Worm (Caenorhabditis elegans) whole organism, young adult: ENCODE measurements around the gene sri-47.
A peak's percentile ranks its signal among the peaks of the same experiment; 100 is the strongest.

Experiments
- B0019.2 ChIP-seq: fragments of 200-800 bp; sonication (Bioruptor generic); conservative IDR thresholded peaks from 2 replicates; pipeline ENCODE4 v1.3.6; 2022; ENCODE audit warnings: missing genetic modification reagents, missing genetic modification characterization, missing compliant biosample characterization
- C06A6.2 ChIP-seq: fragments of 200-800 bp; sonication (Bioruptor generic); conservative IDR thresholded peaks from 2 replicates; pipeline ENCODE4 v1.3.6; 2022; ENCODE audit warnings: missing genetic modification characterization, missing compliant biosample characterization
- C17E4.6 ChIP-seq: fragments of 200-800 bp; sonication (Bioruptor generic); IDR thresholded peaks from 2 replicates; pipeline ENCODE4 v1.3.6; 2022; ENCODE audit warnings: missing genetic modification reagents, missing genetic modification characterization, missing compliant biosample characterization
- D2030.7 ChIP-seq: fragments of 200-800 bp; sonication (Bioruptor generic); IDR thresholded peaks from 2 replicates; pipeline ENCODE4 v1.3.6; 2022; ENCODE audit warnings: missing genetic modification reagents, missing genetic modification characterization, missing compliant biosample characterization
- F33H1.4 ChIP-seq: fragments of 200-800 bp; sonication (Bioruptor generic); IDR thresholded peaks from 2 replicates; pipeline ENCODE4 v1.3.6; 2022; ENCODE audit warnings: missing genetic modification reagents, missing genetic modification characterization, missing compliant biosample characterization
- F37B4.10 ChIP-seq: fragments of 200-800 bp; sonication (Bioruptor generic); IDR thresholded peaks from 2 replicates; pipeline ENCODE4 v1.3.6; 2022; ENCODE audit warnings: missing genetic modification characterization, missing compliant biosample characterization
- F52B5.7 ChIP-seq: sonication (generic microtip); optimal IDR thresholded peaks from 2 replicates; lab custom pipeline; 2016; ENCODE audit warnings: mild to moderate bottlenecking, missing genetic modification characterization, missing compliant biosample characterization
- Y53F4B.3 ChIP-seq: fragments of 200-800 bp; sonication (Bioruptor generic); IDR thresholded peaks from 2 replicates; pipeline ENCODE4 v1.3.6; 2022; ENCODE audit warnings: missing genetic modification reagents, missing genetic modification characterization, missing compliant biosample characterization
- Y56A3A.18 ChIP-seq: fragments of 200-800 bp; sonication (Bioruptor generic); IDR thresholded peaks from 2 replicates; pipeline ENCODE4 v1.3.6; 2022; ENCODE audit warnings: missing genetic modification reagents, missing genetic modification characterization, missing compliant biosample characterization
- Y67H2A.10 ChIP-seq: fragments of 200-800 bp; sonication (Bioruptor generic); conservative IDR thresholded peaks from 2 replicates; pipeline ENCODE4 v1.3.6; 2022; ENCODE audit warnings: missing genetic modification reagents, missing genetic modification characterization, missing compliant biosample characterization
- aptf-2 ChIP-seq: fragments of 200-800 bp; sonication (Bioruptor generic); conservative IDR thresholded peaks from 2 replicates; pipeline ENCODE4 v1.3.6; 2022; ENCODE audit warnings: missing genetic modification reagents, missing genetic modification characterization, missing compliant biosample characterization
- attf-3 ChIP-seq: fragments of 200-800 bp; sonication (Bioruptor generic); conservative IDR thresholded peaks from 2 replicates; pipeline ENCODE4 v1.3.6; 2022; ENCODE audit warnings: missing genetic modification reagents, missing genetic modification characterization, missing compliant biosample characterization
- cebp-1 ChIP-seq, 2 experiments: fragments of 200-800 bp in 1 of 2; sonication (Bioruptor generic) in 1 of 2; sonication (generic microtip) in 1 of 2; IDR thresholded peaks in 1 of 2; optimal IDR thresholded peaks in 1 of 2; 2 replicates each; pipeline versions ENCODE4 v1.3.6 to Lab custom; 2017 to 2022; ENCODE audit warnings: missing compliant biosample characterization in 2 of 2, missing genetic modification characterization in 2 of 2, mild to moderate bottlenecking in 1 of 2, missing genetic modification reagents in 1 of 2, moderate library complexity in 1 of 2
- ceh-40 ChIP-seq: fragments of 200-800 bp; sonication (Bioruptor generic); IDR thresholded peaks from 2 replicates; pipeline ENCODE4 v1.3.6; 2022; ENCODE audit warnings: missing genetic modification characterization, missing compliant biosample characterization
- ceh-58 ChIP-seq: fragments of 200-800 bp; sonication (Bioruptor generic); IDR thresholded peaks from 2 replicates; pipeline ENCODE4 v1.3.6; 2022; ENCODE audit warnings: missing genetic modification characterization, missing compliant biosample characterization
- egl-18 ChIP-seq: fragments of 200-800 bp; sonication (Bioruptor generic); IDR thresholded peaks from 2 replicates; pipeline ENCODE4 v1.3.6; 2022; ENCODE audit warnings: missing genetic modification reagents, missing genetic modification characterization, missing compliant biosample characterization
- egrh-3 ChIP-seq: fragments of 200-800 bp; sonication (Bioruptor generic); IDR thresholded peaks from 2 replicates; pipeline ENCODE4 v1.3.6; 2022; ENCODE audit warnings: missing genetic modification reagents, missing genetic modification characterization, missing compliant biosample characterization
- ekl-4 ChIP-seq: fragments of 200-800 bp; sonication (Bioruptor generic); IDR thresholded peaks from 2 replicates; pipeline ENCODE4 v1.3.6; 2022; ENCODE audit warnings: missing genetic modification reagents, missing genetic modification characterization, missing compliant biosample characterization
- him-1 ChIP-seq: sonication (generic microtip); optimal IDR thresholded peaks from 2 replicates; lab custom pipeline; 2016; ENCODE audit warnings: missing genotype, missing genetic modification reagents, missing genetic modification characterization, missing compliant biosample characterization
- hrde-1 ChIP-seq: sonication (generic microtip); optimal IDR thresholded peaks from 2 replicates; lab custom pipeline; 2016; ENCODE audit warnings: missing genetic modification characterization, mild to moderate bottlenecking, missing compliant biosample characterization, moderate library complexity, missing genotype, missing genetic modification reagents, borderline replicate concordance
- let-526 ChIP-seq: fragments of 200-800 bp; sonication (Bioruptor generic); IDR thresholded peaks from 2 replicates; pipeline ENCODE4 v1.3.6; 2022; ENCODE audit warnings: missing genetic modification reagents, missing genetic modification characterization, missing compliant biosample characterization
- let-607 ChIP-seq, 2 experiments: fragments of 200-800 bp in 1 of 2; sonication (Bioruptor generic) in 1 of 2; sonication (generic microtip) in 1 of 2; optimal IDR thresholded peaks; 2 replicates each; lab custom pipeline; 2016 to 2018; ENCODE audit warnings: mild to moderate bottlenecking in 2 of 2, missing compliant biosample characterization in 2 of 2, missing genetic modification characterization in 2 of 2, moderate library complexity in 2 of 2, missing genotype in 1 of 2
- madf-8 ChIP-seq: fragments of 200-800 bp; sonication (Bioruptor generic); conservative IDR thresholded peaks from 2 replicates; pipeline ENCODE4 v1.3.6; 2022; ENCODE audit warnings: missing genetic modification reagents, missing genetic modification characterization, missing compliant biosample characterization
- mcd-1 ChIP-seq: fragments of 200-800 bp; sonication (Bioruptor generic); IDR thresholded peaks from 2 replicates; pipeline ENCODE4 v1.3.6; 2022; ENCODE audit warnings: missing genetic modification reagents, missing genetic modification characterization, missing compliant biosample characterization
- mel-28 ChIP-seq: sonication (generic microtip); optimal IDR thresholded peaks from 2 replicates; lab custom pipeline; 2016; ENCODE audit warnings: borderline replicate concordance, mild to moderate bottlenecking, missing genetic modification characterization, missing compliant biosample characterization
- nhr-120 ChIP-seq: fragments of 200-800 bp; sonication (Bioruptor generic); IDR thresholded peaks from 2 replicates; pipeline ENCODE4 v1.3.6; 2022; ENCODE audit warnings: missing genetic modification characterization, missing compliant biosample characterization
- nhr-27 ChIP-seq: fragments of 200-800 bp; sonication (Bioruptor generic); optimal IDR thresholded peaks from 2 replicates; lab custom pipeline; 2018; ENCODE audit warnings: mild to moderate bottlenecking, missing genetic modification characterization, moderate library complexity, missing compliant biosample characterization
- nhr-90 ChIP-seq: sonication (generic microtip); optimal IDR thresholded peaks from 2 replicates; lab custom pipeline; 2016; ENCODE audit warnings: missing genotype, mild to moderate bottlenecking, missing genetic modification characterization, missing compliant biosample characterization
- repo-1 ChIP-seq: sonication (generic microtip); optimal IDR thresholded peaks from 2 replicates; lab custom pipeline; 2017; ENCODE audit warnings: mild to moderate bottlenecking, missing genetic modification characterization, missing compliant biosample characterization
- rpc-1 ChIP-seq, 2 experiments: fragments of 150-350 bp in 1 of 2; sonication (generic microtip) in 1 of 2; optimal IDR thresholded peaks; 2 replicates each; lab custom pipeline; 2014 to 2018; ENCODE audit warnings: missing biosample characterization in 1 of 2, missing genetic modification characterization in 1 of 2, missing genetic modification reagents in 1 of 2, missing genotype in 1 of 2
- sdz-38 ChIP-seq: sonication (generic microtip); optimal IDR thresholded peaks from 2 replicates; lab custom pipeline; 2016; ENCODE audit warnings: missing genotype, missing genetic modification characterization, missing compliant biosample characterization
- snpc-1.3 ChIP-seq: sonication (generic microtip); optimal IDR thresholded peaks from 2 replicates; lab custom pipeline; 2017; ENCODE audit warnings: missing genetic modification characterization, mild to moderate bottlenecking, missing compliant biosample characterization, antibody characterized with exemption, moderate library complexity, missing genotype, missing genetic modification reagents; ENCODE audit not compliant: insufficient read depth
- snpc-3.4 ChIP-seq: sonication (generic microtip); optimal IDR thresholded peaks from 2 replicates; lab custom pipeline; 2017; ENCODE audit warnings: missing genetic modification characterization, mild to moderate bottlenecking, missing compliant biosample characterization, antibody characterized with exemption, moderate library complexity, missing genotype, missing genetic modification reagents
- zfh-2 ChIP-seq: fragments of 200-800 bp; sonication (Bioruptor generic); conservative IDR thresholded peaks from 2 replicates; pipeline ENCODE4 v1.3.6; 2022; ENCODE audit warnings: missing genetic modification reagents, missing genetic modification characterization, missing compliant biosample characterization
- ztf-6 ChIP-seq: fragments of 200-800 bp; sonication (Bioruptor generic); IDR thresholded peaks from 2 replicates; pipeline ENCODE4 v1.3.6; 2022; ENCODE audit warnings: missing genetic modification reagents, missing genetic modification characterization, missing compliant biosample characterization

The sri-47 gene

ce11 chrII:2628401-2628800, 28.3 kb upstream of the sri-47 start:
- TF ChIP-seq F37B4.10 (GFP tag; lab: Robert Waterston, UW) (0 out of 2 replicates have a peak, but pooled peaks have one; percentile 52), B0019.2 (GFP tag; lab: Robert Waterston, UW) (no peak), Y53F4B.3 (GFP tag; lab: Robert Waterston, UW) (no peak), mel-28 (tag; lab: Kevin White, UChicago) (no peak), F52B5.7 (tag; lab: Kevin White, UChicago) (no peak), egrh-3 (GFP tag; lab: Robert Waterston, UW) (peak; percentile 81; the same call in 1 of the 2 replicates), mcd-1 (GFP tag; lab: Robert Waterston, UW) (0 out of 2 replicates have a peak, but pooled peaks have one; percentile 22), ceh-40 (GFP tag; lab: Robert Waterston, UW) (no peak), D2030.7 (GFP tag; lab: Robert Waterston, UW) (no peak), let-526 (GFP tag; lab: Robert Waterston, UW) (no peak), zfh-2 (GFP tag; lab: Robert Waterston, UW) (peak; percentile 85), cebp-1 (GFP tag; IDR thresholded peaks at IDR 0.05; lab: Robert Waterston, UW) (no peak), cebp-1 (tag; optimal IDR thresholded peaks at IDR 0.05; lab: Kevin White, UChicago) (no peak)
- TF ChIP-seq, all 124 proteins: peak for 4

- TF ChIP-seq him-1 (no peak), repo-1 (tag; lab: Kevin White, UChicago) (no peak), attf-3 (GFP tag; lab: Robert Waterston, UW) (no peak), egl-18 (GFP tag; lab: Robert Waterston, UW) (no peak), madf-8 (GFP tag; lab: Robert Waterston, UW) (no peak)
These were observed 27.4 kb upstream of the sri-47 start, which contains the start of gene sri-37 for ce11 chrII:2629270-2629669. Gene sri-37 (plus strand): TSS chrII:2629570.

ce11 chrII:2631169-2631568, 25.5 kb upstream of the sri-47 start, which contains the start of gene D2062.1:
Gene D2062.1 (plus strand): TSS chrII:2631469.
- TF ChIP-seq egrh-3 (GFP tag; lab: Robert Waterston, UW) (no peak), cebp-1 (GFP tag; IDR thresholded peaks at IDR 0.05; lab: Robert Waterston, UW) (no peak), cebp-1 (tag; optimal IDR thresholded peaks at IDR 0.05; lab: Kevin White, UChicago) (no peak), ztf-6 (GFP tag; lab: Robert Waterston, UW) (no peak), Y56A3A.18 (GFP tag; lab: Robert Waterston, UW) (no peak)

ce11 chrII:2637359-2637758, 19.3 kb upstream of the sri-47 start, which contains the start of gene F22E5.21:
Gene F22E5.21 (minus strand): TSS chrII:2637459.
- TF ChIP-seq ekl-4 (GFP tag; lab: Robert Waterston, UW) (no peak), hrde-1 (tag; lab: Kevin White, UChicago) (no peak), aptf-2 (no peak), ceh-58 (no peak), nhr-120 (GFP tag; lab: Robert Waterston, UW) (no peak), nhr-90 (tag; lab: Kevin White, UChicago) (no peak), Y67H2A.10 (GFP tag; lab: Robert Waterston, UW) (no peak), snpc-3.4 (tag; lab: Kevin White, UChicago) (no peak), attf-3 (GFP tag; lab: Robert Waterston, UW) (no peak), snpc-1.3 (tag; lab: Kevin White, UChicago) (no peak), C06A6.2 (GFP tag; lab: Robert Waterston, UW) (no peak), nhr-27 (tag; lab: Kevin White, UChicago) (no peak), F33H1.4 (GFP tag; lab: Robert Waterston, UW) (no peak), let-607 (tag; optimal IDR thresholded peaks at IDR 0.05; lab: Kevin White, UChicago) (no peak), rpc-1 (optimal IDR thresholded peaks at IDR 0.05; lab: Kevin White, UChicago) (no peak), rpc-1 (tag; optimal IDR thresholded peaks at IDR 0.05; lab: Kevin White, UChicago) (no peak), Y56A3A.18 (GFP tag; lab: Robert Waterston, UW) (no peak), C17E4.6 (GFP tag; lab: Robert Waterston, UW) (no peak), sdz-38 (no peak)
